Fruit fly (Drosophila melanogaster) whole organism: ENCODE results near the gene CG7208.

Experiments used
- CG8478 ChIP-seq: fragments of >200 bp; optimal IDR thresholded peaks from 2 replicates; lab custom pipeline; 2018; ENCODE audit warnings: inconsistent platforms
- Dll ChIP-seq: fragments of >200 bp; optimal IDR thresholded peaks from 2 replicates; lab custom pipeline; 2017
- EcR ChIP-seq, 2 experiments: fragments of >200 bp; optimal IDR thresholded peaks; 2 replicates each; lab custom pipeline; 2017; ENCODE audit warnings: missing biosample characterization in 2 of 2, missing genetic modification characterization in 2 of 2, missing genetic modification reagents in 2 of 2
- pan ChIP-seq: fragments of >200 bp; optimal IDR thresholded peaks from 2 replicates; lab custom pipeline; 2017
- psq ChIP-seq: fragments of >200 bp; optimal IDR thresholded peaks from 2 replicates; lab custom pipeline; 2017
- usp ChIP-seq: fragments of >200 bp; optimal IDR thresholded peaks from 2 replicates; lab custom pipeline; 2017; ENCODE audit warnings: missing biosample characterization, missing genetic modification characterization, mixed read lengths

The CG7208 gene

DNA sequence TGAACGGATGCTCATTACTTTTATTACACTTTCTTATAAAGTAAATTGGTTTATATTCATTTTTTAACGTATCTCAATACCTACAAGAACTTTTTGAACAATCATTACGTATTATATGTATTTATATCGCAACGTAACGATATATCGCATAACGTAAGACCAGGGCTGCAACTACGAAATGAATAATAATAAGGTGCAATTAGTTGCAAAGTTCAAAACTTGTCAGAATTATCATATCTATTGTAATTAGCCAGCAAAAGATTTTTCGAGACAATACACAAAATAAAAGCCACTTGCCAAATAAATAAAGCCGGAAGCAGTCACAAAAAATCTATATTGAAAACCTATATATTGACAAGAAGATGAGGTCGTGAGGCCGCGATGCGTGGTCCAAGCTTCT is 29.8 kb upstream of the CG7208 start:
- TF ChIP-seq psq (lab: Kevin White, UChicago) = no peak
- TF ChIP-seq Dll (lab: Kevin White, UChicago) = no peak
- no peak for TF ChIP-seq usp (GFP tag; lab: Kevin White, UChicago)
- TF ChIP-seq EcR (GFP tag; optimal IDR thresholded peaks at IDR 0.05; lab: Kevin White, UChicago) = no peak
- no peak for TF ChIP-seq CG8478 (lab: Kevin White, UChicago)
- no peak for TF ChIP-seq pan (lab: Kevin White, UChicago)

DNA sequence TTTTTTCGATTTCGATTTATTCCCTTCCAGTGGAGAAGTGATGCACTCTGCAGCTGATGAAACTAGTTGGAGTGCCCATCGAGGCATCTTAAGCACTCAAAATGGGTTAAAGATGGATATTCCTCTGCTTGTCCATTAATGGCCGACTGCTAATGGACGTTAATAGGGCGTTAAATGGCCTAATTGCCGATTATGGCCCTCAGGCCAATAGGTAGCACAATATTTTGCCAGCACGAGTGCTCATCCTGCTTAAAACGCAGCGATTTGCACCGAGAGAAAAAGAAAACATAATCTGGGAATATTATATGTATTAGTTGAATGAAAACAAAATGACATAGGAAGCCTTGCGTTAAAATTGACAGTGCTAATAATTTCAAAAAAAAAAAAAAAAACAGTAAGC is 23.0 kb upstream of the CG7208 start, which contains the start of gene CG44158:
Gene CG44158, plus strand, starts transcription at position 301 of the 400 bp plus-strand sequence.
- TF ChIP-seq CG8478 (lab: Kevin White, UChicago) (no peak), Dll (lab: Kevin White, UChicago) (no peak), usp (GFP tag; lab: Kevin White, UChicago) (no peak), EcR (GFP tag; optimal IDR thresholded peaks at IDR 0.05; lab: Kevin White, UChicago) (no peak), psq (lab: Kevin White, UChicago) (no peak)

DNA sequence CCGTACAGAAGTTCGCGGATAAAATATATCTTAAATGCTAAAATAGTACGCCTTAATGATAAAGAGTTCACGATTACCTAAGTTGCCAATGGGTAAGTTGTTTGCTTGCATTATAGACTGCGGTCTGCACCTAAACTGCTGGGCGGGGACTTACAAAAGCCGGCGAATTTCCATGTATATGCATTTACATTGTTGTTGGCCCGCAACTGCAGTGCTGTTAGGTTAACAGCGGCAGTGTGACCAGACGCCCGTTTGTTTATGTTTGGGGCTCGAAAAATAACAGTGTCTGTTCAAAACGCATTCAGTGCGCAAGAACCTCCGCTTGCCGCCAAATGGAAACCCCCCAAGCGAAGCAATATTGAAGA is 14.4 kb upstream of the CG7208 start:
- TF ChIP-seq pan (lab: Kevin White, UChicago) (no peak), usp (GFP tag; lab: Kevin White, UChicago) (no peak), psq (lab: Kevin White, UChicago) (no peak), CG8478 (lab: Kevin White, UChicago) (no peak), EcR (GFP tag; optimal IDR thresholded peaks at IDR 0.05; lab: Kevin White, UChicago) (no peak), Dll (lab: Kevin White, UChicago) (no peak)

DNA sequence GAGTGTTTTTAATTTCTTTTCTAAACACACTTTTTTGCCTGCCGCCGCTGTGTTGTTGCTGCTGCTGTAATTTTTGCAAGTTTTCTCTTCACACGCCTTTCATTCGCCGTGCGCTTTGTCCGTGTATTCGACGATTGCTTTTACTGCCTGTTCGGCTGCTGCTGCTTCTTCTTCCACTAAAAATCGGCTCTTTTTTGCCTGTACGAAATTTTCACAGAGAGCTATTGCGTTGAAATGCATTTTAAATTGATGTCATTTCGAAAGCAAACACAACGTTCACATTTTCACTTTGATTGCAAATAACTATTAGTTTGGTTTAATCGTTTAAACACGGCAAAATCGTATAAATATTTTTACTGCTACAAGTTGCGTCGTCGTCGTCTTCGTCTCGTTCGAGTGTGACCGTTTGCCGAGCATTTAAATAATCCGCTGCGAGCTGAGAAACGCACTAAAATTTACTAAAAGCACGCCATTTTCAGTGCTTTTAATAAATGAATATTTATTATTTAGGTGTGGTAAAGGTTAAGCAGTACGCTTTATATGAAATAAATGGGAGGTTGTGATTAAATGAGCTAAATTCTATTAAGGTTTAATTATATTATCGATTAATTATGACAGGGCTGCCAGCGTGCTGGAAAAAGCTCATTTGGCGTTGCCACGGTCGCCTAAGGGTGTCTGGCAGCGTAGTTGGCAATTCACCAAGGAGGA is 13.8 kb upstream of the CG7208 start, which contains the start of the genes Ssdp and CG7985:
Gene Ssdp, minus strand, starts transcription at position 419 of the 708 bp plus-strand sequence.
Gene CG7985, plus strand, starts transcription at position 681 of the 708 bp plus-strand sequence.
- TF ChIP-seq psq (lab: Kevin White, UChicago) (peak; percentile 59), EcR (GFP tag; optimal IDR thresholded peaks at IDR 0.05; lab: Kevin White, UChicago) (no peak)

DNA sequence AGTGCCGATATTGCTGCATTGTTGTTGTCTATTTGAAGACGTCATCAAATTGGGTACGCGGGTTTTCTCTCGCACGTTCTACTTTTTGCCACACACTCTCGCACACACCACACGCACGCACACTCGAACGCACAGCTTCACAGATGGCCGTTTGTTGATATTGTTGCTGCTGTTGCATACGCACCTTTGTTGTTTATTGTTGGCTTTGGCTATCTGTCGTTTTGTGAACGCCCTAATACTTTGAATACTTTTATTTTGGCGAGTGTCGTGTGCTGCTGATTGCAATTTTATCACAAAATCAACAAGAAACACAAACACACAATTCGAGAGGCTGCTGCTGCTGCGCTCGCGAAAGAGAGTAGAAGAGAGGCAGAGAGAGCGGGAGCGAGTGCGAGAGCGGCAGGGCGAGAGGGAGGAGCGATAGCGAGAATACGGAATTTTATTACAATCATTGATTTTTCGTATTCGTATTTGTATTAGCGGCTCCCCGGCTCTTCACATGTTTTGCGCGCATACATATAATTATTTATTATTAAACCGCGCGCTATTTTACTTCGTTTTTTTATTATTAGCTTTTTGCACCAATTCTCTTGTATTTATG is 13.1 kb upstream of the CG7208 start:
- peak; percentile 97 for TF ChIP-seq Dll (lab: Kevin White, UChicago)
- TF ChIP-seq pan (lab: Kevin White, UChicago) = no peak
- TF ChIP-seq usp (GFP tag; lab: Kevin White, UChicago) = no peak

DNA sequence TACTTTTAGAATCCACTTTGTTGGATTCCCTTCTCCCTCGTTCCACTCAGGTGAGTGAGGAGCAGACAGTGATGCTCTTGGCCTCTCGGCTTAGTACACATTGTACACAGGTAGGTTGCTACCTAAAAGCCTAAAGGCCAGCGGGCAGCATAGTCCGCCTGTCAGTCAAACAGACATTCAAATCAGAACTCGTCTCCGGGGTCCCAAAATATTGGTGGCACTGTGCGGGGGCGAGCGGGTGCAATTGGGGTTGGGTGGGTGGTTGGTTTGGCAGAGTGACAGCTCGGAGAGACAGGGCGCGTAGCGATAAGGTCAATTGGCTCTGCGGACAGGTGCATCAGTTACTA is 12.3 kb upstream of the CG7208 start:
- TF ChIP-seq usp (GFP tag; lab: Kevin White, UChicago) (no peak), CG8478 (lab: Kevin White, UChicago) (no peak), EcR (GFP tag; optimal IDR thresholded peaks at IDR 0.05; lab: Kevin White, UChicago) (no peak), pan (lab: Kevin White, UChicago) (no peak), psq (lab: Kevin White, UChicago) (no peak), Dll (lab: Kevin White, UChicago) (no peak)

DNA sequence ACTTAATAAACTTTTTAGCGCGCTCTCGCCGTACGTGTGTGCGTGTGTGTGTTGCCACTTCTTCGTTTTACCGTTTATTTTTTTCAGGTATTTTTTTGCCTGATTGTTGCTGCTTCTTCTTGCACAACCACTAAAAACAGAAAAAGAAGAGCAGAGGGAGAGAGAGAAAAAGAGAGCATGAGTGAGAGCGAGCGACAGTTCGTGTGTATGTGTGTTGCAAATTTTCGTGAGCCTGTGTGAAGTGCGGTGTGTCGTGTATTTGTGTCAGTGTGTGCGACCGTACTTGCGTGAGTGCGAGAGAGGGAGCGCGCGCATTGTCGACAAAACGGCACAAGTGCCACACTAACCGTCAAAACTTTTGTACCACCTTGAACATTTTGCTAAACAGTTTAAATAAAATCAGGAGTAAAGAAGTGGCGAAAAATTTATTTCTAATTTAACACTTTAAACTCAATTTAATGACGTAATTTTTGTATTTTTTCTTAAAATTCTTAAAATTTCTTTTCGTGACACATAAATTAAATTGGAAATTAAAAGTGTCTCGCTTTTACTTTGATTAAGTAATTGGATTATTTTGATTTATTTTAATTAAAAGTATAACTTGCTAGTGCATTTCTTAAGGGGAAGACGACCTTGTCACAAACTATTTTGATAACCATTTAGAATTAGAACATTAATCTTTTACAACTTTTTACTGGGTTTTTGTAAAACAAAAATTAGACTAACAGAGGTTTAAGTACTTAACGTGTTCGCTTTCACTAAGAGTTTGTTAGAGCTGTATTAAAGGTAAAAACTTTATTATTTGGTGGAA is 11.7 kb upstream of the CG7208 start:
- TF ChIP-seq Dll (lab: Kevin White, UChicago) (peak; percentile 98), pan (lab: Kevin White, UChicago) (no peak), CG8478 (lab: Kevin White, UChicago) (peak; percentile 51)

DNA sequence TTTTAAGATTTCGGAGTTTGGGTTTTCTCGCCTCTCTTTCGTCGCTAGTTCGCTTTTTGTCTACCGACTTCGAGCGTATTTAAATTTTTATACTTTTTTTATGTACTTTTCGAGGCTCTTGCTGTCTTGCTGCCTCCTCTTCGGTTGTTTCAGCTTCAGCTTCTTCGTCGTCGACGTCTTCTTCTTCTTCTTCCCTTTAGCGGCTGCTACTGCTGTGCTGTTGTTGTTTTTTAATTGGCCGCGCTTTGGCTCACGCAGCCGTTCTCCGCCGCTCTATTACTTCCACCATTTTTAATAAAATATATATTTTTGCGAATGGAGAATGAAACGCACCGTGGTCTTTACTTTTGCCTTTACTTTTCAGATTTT is 11.1 kb upstream of the CG7208 start:
- TF ChIP-seq EcR (GFP tag; optimal IDR thresholded peaks at IDR 0.05; lab: Kevin White, UChicago) = no peak
- no peak for TF ChIP-seq usp (GFP tag; lab: Kevin White, UChicago)
- TF ChIP-seq CG8478 (lab: Kevin White, UChicago) = no peak
- no peak for TF ChIP-seq Dll (lab: Kevin White, UChicago)
- TF ChIP-seq pan (lab: Kevin White, UChicago) = no peak
- TF ChIP-seq psq (lab: Kevin White, UChicago) = no peak

DNA sequence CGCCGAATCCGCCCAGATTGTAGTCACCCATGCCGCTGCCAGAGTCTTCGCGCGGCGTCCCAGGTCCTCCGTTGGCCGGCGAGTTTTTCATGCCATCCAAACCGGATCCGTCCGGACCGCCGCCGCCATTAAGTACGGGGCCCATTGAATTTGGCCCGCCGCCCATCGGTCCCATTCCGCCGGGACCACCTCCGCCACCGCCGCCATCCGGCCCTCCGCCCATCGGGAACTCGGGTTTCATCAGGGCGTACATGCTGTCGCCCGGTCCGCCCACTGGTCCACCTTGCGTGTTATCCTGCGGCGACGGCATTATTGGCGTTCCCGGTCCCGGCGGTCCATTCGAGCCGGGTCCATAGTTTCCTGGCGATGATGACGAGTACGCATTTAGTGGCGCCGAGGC is 9.8 kb upstream of the CG7208 start:
- TF ChIP-seq usp (GFP tag; lab: Kevin White, UChicago) (no peak), EcR (GFP tag; optimal IDR thresholded peaks at IDR 0.05; lab: Kevin White, UChicago) (no peak), CG8478 (lab: Kevin White, UChicago) (no peak), Dll (lab: Kevin White, UChicago) (no peak), pan (lab: Kevin White, UChicago) (no peak), psq (lab: Kevin White, UChicago) (no peak)

DNA sequence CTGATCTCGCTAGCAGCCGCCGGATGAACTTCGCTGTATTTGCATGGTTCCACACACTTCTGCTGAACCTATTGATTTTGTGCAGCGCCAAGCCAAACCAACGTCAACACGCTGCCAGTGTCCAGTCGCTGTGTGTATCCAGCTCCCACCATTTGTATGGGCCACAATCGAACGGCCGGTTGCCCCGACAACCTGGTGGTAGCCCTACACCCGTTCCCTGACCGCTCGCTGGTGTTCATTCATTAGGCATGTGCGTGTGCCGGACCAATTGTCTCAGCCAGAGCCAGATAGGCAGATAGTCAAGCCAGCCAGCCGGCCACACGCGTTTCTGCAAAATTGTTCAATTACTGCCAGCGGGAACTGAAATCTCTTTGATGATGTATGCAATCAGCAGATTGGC is 6.4 kb upstream of the CG7208 start, which contains the start of gene CG14313:
Gene CG14313, minus strand, starts transcription at position 101 of the 400 bp plus-strand sequence.
- TF ChIP-seq EcR (GFP tag; optimal IDR thresholded peaks at IDR 0.05; lab: Kevin White, UChicago) = no peak
- TF ChIP-seq CG8478 (lab: Kevin White, UChicago) = no peak
- TF ChIP-seq pan (lab: Kevin White, UChicago) = no peak
- TF ChIP-seq Dll (lab: Kevin White, UChicago) = no peak
- TF ChIP-seq psq (lab: Kevin White, UChicago) = no peak
- no peak for TF ChIP-seq usp (GFP tag; lab: Kevin White, UChicago)

DNA sequence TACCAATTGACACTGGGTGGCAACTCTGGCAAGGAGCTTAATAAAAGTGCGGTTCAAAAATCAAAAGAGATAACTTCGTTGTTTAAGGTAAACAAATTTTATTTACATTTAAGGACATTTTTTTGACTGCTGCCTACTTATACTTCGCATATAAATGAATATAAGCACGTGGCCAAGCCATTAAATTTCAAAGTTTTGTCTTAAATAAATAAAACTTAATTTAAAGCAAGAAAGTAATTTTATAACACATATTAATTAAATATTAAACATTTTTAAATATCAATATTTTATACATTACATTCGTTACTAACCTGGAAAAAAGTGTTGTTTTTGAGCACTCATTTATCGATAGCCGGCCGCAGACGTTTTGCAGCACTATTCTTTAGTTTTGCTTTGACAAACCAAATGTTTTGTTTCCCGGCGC is 3.2 kb upstream of the CG7208 start, which contains the start of the genes CG12321 and MED17:
Gene CG12321, minus strand, starts transcription at position 6 of the 424 bp plus-strand sequence.
Gene MED17, plus strand, starts transcription at position 371 of the 424 bp plus-strand sequence.
- TF ChIP-seq psq (lab: Kevin White, UChicago) = no peak
- no peak for TF ChIP-seq pan (lab: Kevin White, UChicago)
